Fruit fly (Drosophila melanogaster): Measurements from ENCODE around the gene CG5921.

CG5921 gene

dm6 chrX:6097578-6097977 lies 47.0 kb downstream of the CG5921 start:
- peak; percentile 34 for TF ChIP-seq CG11617 (GFP tag; optimal IDR thresholded peaks at IDR 0.05)
- peak; percentile 36 for TF ChIP-seq CG14711 (tag; optimal IDR thresholded peaks at IDR 0.05)
- peak; percentile 43 for TF ChIP-seq CG7101 (tag; optimal IDR thresholded peaks at IDR 0.05)
- no peak for TF ChIP-seq Crg-1 (GFP tag; optimal IDR thresholded peaks at IDR 0.05)
- peak; percentile 67 for TF ChIP-seq Hr96 (GFP tag; optimal IDR thresholded peaks at IDR 0.05)
- TF ChIP-seq CG33017 (tag; optimal IDR thresholded peaks at IDR 0.05): no peak

- TF ChIP-seq cic (GFP tag; optimal IDR thresholded peaks at IDR 0.05): no peak
- TF ChIP-seq toe (GFP tag; optimal IDR thresholded peaks at IDR 0.05): no peak
- no peak for TF ChIP-seq CG33017 (tag; optimal IDR thresholded peaks at IDR 0.05)
- TF ChIP-seq CG11617 (GFP tag; optimal IDR thresholded peaks at IDR 0.05): no peak
- TF ChIP-seq CG7101 (tag; optimal IDR thresholded peaks at IDR 0.05): no peak
- TF ChIP-seq tj (GFP tag; optimal IDR thresholded peaks at IDR 0.05): no peak
- no peak for TF ChIP-seq Crg-1 (GFP tag; optimal IDR thresholded peaks at IDR 0.05)
- no peak for TF ChIP-seq Clk (GFP tag; optimal IDR thresholded peaks at IDR 0.05)
- no peak for TF ChIP-seq CG12768 (GFP tag; optimal IDR thresholded peaks at IDR 0.05)
- TF ChIP-seq Hr96 (GFP tag; optimal IDR thresholded peaks at IDR 0.05): no peak
- no peak for TF ChIP-seq ovo (GFP tag; optimal IDR thresholded peaks at IDR 0.05)
- no peak for TF ChIP-seq CG7045 (GFP tag; optimal IDR thresholded peaks at IDR 0.05)
- no peak for TF ChIP-seq cnc (optimal IDR thresholded peaks at IDR 0.05)
- no peak for TF ChIP-seq bab1 (GFP tag; optimal IDR thresholded peaks at IDR 0.05)
- no peak for TF ChIP-seq CG1620 (GFP tag; optimal IDR thresholded peaks at IDR 0.05)
- no peak for TF ChIP-seq kay (GFP tag; ENCODE audit: borderline replicate concordance)
- TF ChIP-seq Mnt (GFP tag; optimal IDR thresholded peaks at IDR 0.05): no peak
- TF ChIP-seq pad (GFP tag; optimal IDR thresholded peaks at IDR 0.05): no peak
Observed at dm6 chrX:6104724-6105123, 54.1 kb downstream of the CG5921 start.

dm6 chrX:6109872-6110271 lies 59.2 kb downstream of the CG5921 start:
- no peak for TF ChIP-seq CG5204 (GFP tag; optimal IDR thresholded peaks at IDR 0.05)
- peak; percentile 10 for TF ChIP-seq Hr96 (GFP tag; optimal IDR thresholded peaks at IDR 0.05)
- no peak for TF ChIP-seq CG11617 (GFP tag; optimal IDR thresholded peaks at IDR 0.05)

Data from whole organism, adult.